Worm (Caenorhabditis elegans) whole organism, L1 larva: ENCODE data around the gene arrd-24.

ENCODE experiments used
- C16A3.4 ChIP-seq: fragments of 150-350 bp; optimal IDR thresholded peaks from 2 replicates; lab custom pipeline; 2014; ENCODE audit warnings: missing biosample characterization, missing genetic modification characterization
- aly-2 ChIP-seq: fragments of 150-350 bp; optimal IDR thresholded peaks from 2 replicates; lab custom pipeline; 2014; ENCODE audit warnings: missing biosample characterization, missing genetic modification characterization
- ama-1 ChIP-seq: fragments of 150-350 bp; optimal IDR thresholded peaks from 2 replicates; lab custom pipeline; 2014
- ceh-63 ChIP-seq: fragments of 200-800 bp; sonication (Bioruptor generic); optimal IDR thresholded peaks from 2 replicates; lab custom pipeline; 2018; ENCODE audit warnings: mild to moderate bottlenecking, missing genetic modification characterization, missing compliant biosample characterization
- ceh-8 ChIP-seq: fragments of 200-800 bp; sonication (Bioruptor generic); optimal IDR thresholded peaks from 2 replicates; lab custom pipeline; 2018; ENCODE audit warnings: mild to moderate bottlenecking, missing genetic modification characterization, moderate library complexity, missing compliant biosample characterization
- ceh-82 ChIP-seq, 3 experiments: fragments of 150-350 bp in 1 of 3; sonication (generic microtip) in 2 of 3; optimal IDR thresholded peaks; 2 replicates each; lab custom pipeline; 2014 to 2017; ENCODE audit warnings: missing biosample characterization in 3 of 3, missing genetic modification characterization in 3 of 3
- ceh-88 ChIP-seq: fragments of 200-800 bp; sonication (Bioruptor generic); IDR thresholded peaks from 2 replicates; pipeline ENCODE4 v1.3.6; 2022; ENCODE audit warnings: missing genetic modification characterization, missing compliant biosample characterization
- ces-1 ChIP-seq: fragments of 150-350 bp; optimal IDR thresholded peaks from 2 replicates; lab custom pipeline; 2014; ENCODE audit warnings: missing biosample characterization, missing genetic modification reagents, missing genetic modification characterization
- dsc-1 ChIP-seq: sonication (generic microtip); optimal IDR thresholded peaks from 2 replicates; lab custom pipeline; 2016; ENCODE audit warnings: mild to moderate bottlenecking, missing genetic modification characterization, missing compliant biosample characterization
- efl-1 ChIP-seq, 4 experiments: fragments of 150-350 bp; optimal IDR thresholded peaks in 3 of 4; peaks in 1 of 4; 1 replicate in 1 of 4; 2 replicates in 3 of 4; lab custom pipeline; 2014; ENCODE audit warnings: missing biosample characterization in 2 of 4, missing genetic modification characterization in 2 of 4, missing genetic modification reagents in 2 of 4
- efl-3 ChIP-seq: fragments of 200-800 bp; sonication (Bioruptor generic); optimal IDR thresholded peaks from 2 replicates; lab custom pipeline; 2018; ENCODE audit warnings: mild to moderate bottlenecking, missing genetic modification characterization, missing compliant biosample characterization
- elt-2 ChIP-seq: sonication (generic microtip); optimal IDR thresholded peaks from 2 replicates; lab custom pipeline; 2016; ENCODE audit warnings: missing genetic modification characterization, mild to moderate bottlenecking, inconsistent platforms, missing compliant biosample characterization, missing genetic modification reagents
- elt-3 ChIP-seq, 6 experiments: fragments of 150-350 bp in 1 of 6; sonication (generic microtip); optimal IDR thresholded peaks; 2 replicates each; lab custom pipeline; 2017 to 2018; ENCODE audit warnings: missing biosample characterization in 6 of 6, missing genetic modification characterization in 6 of 6, inconsistent platforms in 1 of 6
- ets-5 ChIP-seq: fragments of 200-800 bp; sonication (Bioruptor generic); IDR thresholded peaks from 2 replicates; pipeline ENCODE4 v1.3.6; 2022; ENCODE audit warnings: missing genetic modification characterization, missing compliant biosample characterization
- fkh-10 ChIP-seq: sonication (generic microtip); optimal IDR thresholded peaks from 2 replicates; lab custom pipeline; 2017; ENCODE audit warnings: missing biosample characterization, missing genetic modification reagents, missing genetic modification characterization
- hlh-4 ChIP-seq: sonication (generic microtip); optimal IDR thresholded peaks from 2 replicates; lab custom pipeline; 2016; ENCODE audit warnings: mild to moderate bottlenecking, missing genetic modification characterization, missing compliant biosample characterization
- isw-1 ChIP-seq: fragments of 200-800 bp; sonication (Bioruptor generic); IDR thresholded peaks from 2 replicates; pipeline ENCODE4 v1.3.6; 2022; ENCODE audit warnings: missing genetic modification characterization, missing compliant biosample characterization
- jun-1 ChIP-seq: fragments of 150-350 bp; optimal IDR thresholded peaks from 2 replicates; lab custom pipeline; 2014; ENCODE audit warnings: missing biosample characterization, missing genetic modification reagents, missing genetic modification characterization
- lin-14 ChIP-seq: fragments of 200-800 bp; sonication (Bioruptor generic); optimal IDR thresholded peaks from 2 replicates; lab custom pipeline; 2018; ENCODE audit warnings: mild to moderate bottlenecking, missing genetic modification characterization, moderate library complexity, missing compliant biosample characterization
- lin-35 ChIP-seq, 2 experiments: fragments of 150-350 bp; optimal IDR thresholded peaks; 2 replicates each; lab custom pipeline; 2014; ENCODE audit warnings: missing biosample characterization in 2 of 2, missing genetic modification characterization in 2 of 2, missing genetic modification reagents in 2 of 2
- lir-3 ChIP-seq: sonication (generic microtip); optimal IDR thresholded peaks from 2 replicates; lab custom pipeline; 2016; ENCODE audit warnings: mild to moderate bottlenecking, missing genetic modification characterization, moderate library complexity, missing compliant biosample characterization; ENCODE audit not compliant: poor library complexity
- mab-9 ChIP-seq: fragments of 200-800 bp; sonication (Bioruptor generic); IDR thresholded peaks from 2 replicates; pipeline ENCODE4 v1.3.6; 2022; ENCODE audit warnings: missing genetic modification reagents, missing genetic modification characterization, missing compliant biosample characterization
- mep-1 ChIP-seq: fragments of 150-350 bp; optimal IDR thresholded peaks from 2 replicates; lab custom pipeline; 2014; ENCODE audit warnings: missing biosample characterization, missing genetic modification characterization
- nhr-12 ChIP-seq: sonication (generic microtip); optimal IDR thresholded peaks from 2 replicates; lab custom pipeline; 2017; ENCODE audit warnings: missing biosample characterization, missing genetic modification characterization
- nhr-20 ChIP-seq: sonication (generic microtip); optimal IDR thresholded peaks from 2 replicates; lab custom pipeline; 2016; ENCODE audit warnings: mild to moderate bottlenecking, missing genetic modification characterization, missing compliant biosample characterization
- nhr-28 ChIP-seq: fragments of 150-350 bp; optimal IDR thresholded peaks from 2 replicates; lab custom pipeline; 2014; ENCODE audit warnings: missing biosample characterization, missing genetic modification characterization
- nhr-47 ChIP-seq: sonication (generic microtip); optimal IDR thresholded peaks from 2 replicates; lab custom pipeline; 2016; ENCODE audit warnings: mild to moderate bottlenecking, missing genetic modification characterization, moderate library complexity, missing compliant biosample characterization
- nhr-71 ChIP-seq: sonication (generic microtip); optimal IDR thresholded peaks from 2 replicates; lab custom pipeline; 2016; ENCODE audit warnings: mild to moderate bottlenecking, missing genetic modification characterization, moderate library complexity, missing compliant biosample characterization
- nhr-84 ChIP-seq: sonication (generic microtip); optimal IDR thresholded peaks from 2 replicates; lab custom pipeline; 2017; ENCODE audit warnings: missing biosample characterization, missing genetic modification characterization
- pag-3 ChIP-seq: sonication (generic microtip); optimal IDR thresholded peaks from 2 replicates; lab custom pipeline; 2017; ENCODE audit warnings: missing genetic modification characterization, mild to moderate bottlenecking, missing compliant biosample characterization, antibody characterized with exemption, borderline replicate concordance; ENCODE audit not compliant: insufficient read depth
- snpc-4 ChIP-seq: fragments of 150-350 bp; optimal IDR thresholded peaks from 2 replicates; lab custom pipeline; 2014; ENCODE audit warnings: missing biosample characterization, missing genetic modification characterization
- snu-23 ChIP-seq: sonication (generic microtip); optimal IDR thresholded peaks from 2 replicates; lab custom pipeline; 2016; ENCODE audit warnings: missing genetic modification characterization, missing compliant biosample characterization
- sptf-1 ChIP-seq: fragments of 150-350 bp; optimal IDR thresholded peaks from 2 replicates; lab custom pipeline; 2014; ENCODE audit warnings: missing biosample characterization, missing genetic modification characterization
- sup-37 ChIP-seq: fragments of 200-800 bp; sonication (Bioruptor generic); optimal IDR thresholded peaks from 2 replicates; lab custom pipeline; 2018; ENCODE audit warnings: mild to moderate bottlenecking, missing genetic modification characterization, missing compliant biosample characterization
- swsn-7 ChIP-seq: sonication (generic microtip); optimal IDR thresholded peaks from 2 replicates; lab custom pipeline; 2016; ENCODE audit warnings: missing genetic modification characterization, missing compliant biosample characterization
- tbx-2 ChIP-seq: sonication (generic microtip); optimal IDR thresholded peaks from 2 replicates; lab custom pipeline; 2016; ENCODE audit warnings: missing genetic modification characterization, missing compliant biosample characterization
- unc-130 ChIP-seq: fragments of 150-350 bp; optimal IDR thresholded peaks from 2 replicates; lab custom pipeline; 2017; ENCODE audit warnings: missing biosample characterization, missing genetic modification characterization, inconsistent platforms
- unc-30 ChIP-seq: sonication (generic microtip); optimal IDR thresholded peaks from 2 replicates; lab custom pipeline; 2017; ENCODE audit warnings: missing biosample characterization, missing genetic modification characterization
- unc-98 ChIP-seq: fragments of 200-800 bp; sonication (Bioruptor generic); IDR thresholded peaks from 2 replicates; pipeline ENCODE4 v1.3.6; 2022; ENCODE audit warnings: missing genetic modification characterization, missing compliant biosample characterization
- ztf-11 ChIP-seq, 2 experiments: sonication (generic microtip); optimal IDR thresholded peaks; 2 replicates each; lab custom pipeline; 2016 to 2017; ENCODE audit warnings: missing genetic modification characterization in 2 of 2, missing biosample characterization in 1 of 2, missing compliant biosample characterization in 1 of 2
- ztf-4 ChIP-seq: fragments of 150-350 bp; optimal IDR thresholded peaks from 2 replicates; lab custom pipeline; 2014; ENCODE audit warnings: missing biosample characterization, missing genetic modification characterization

arrd-24 gene

DNA sequence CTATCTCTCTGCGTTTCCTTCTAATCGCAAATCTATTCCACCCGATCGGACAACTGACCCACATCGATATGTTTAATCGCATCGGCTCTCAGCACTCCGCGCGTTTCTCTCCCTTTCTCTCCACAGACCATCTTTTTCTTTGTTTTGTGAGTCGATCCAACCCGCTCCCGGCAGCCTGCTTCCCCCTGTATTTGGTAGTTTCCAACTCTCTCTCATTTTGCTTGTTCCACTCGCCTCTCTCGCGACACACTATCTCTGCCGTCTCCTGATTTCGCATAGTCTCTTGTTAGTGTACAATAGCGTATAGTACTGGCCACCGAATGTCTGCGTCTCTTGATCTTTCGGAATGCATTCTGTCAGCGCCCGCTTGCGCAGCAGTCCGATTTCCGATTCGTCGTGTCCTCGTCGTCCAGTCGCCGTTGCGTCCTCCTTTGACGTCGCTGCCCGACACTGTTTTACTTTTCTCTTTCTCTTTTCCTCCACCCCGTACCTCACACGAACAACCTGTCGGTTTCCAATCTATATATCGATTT, 29.6 kb downstream of the arrd-24 start (continued):
- TF ChIP-seq ceh-8 (GFP tag; lab: Kevin White, UChicago) (no peak), swsn-7 (tag; lab: Kevin White, UChicago) (peak; percentile 57), hlh-4 (tag; lab: Kevin White, UChicago) (no peak), nhr-47 (peak; percentile 58), ces-1 (GFP tag; lab: Kevin White, UChicago) (no peak), C16A3.4 (tag; lab: Kevin White, UChicago) (peak; percentile 22), nhr-20 (tag; lab: Kevin White, UChicago) (peak; percentile 78)

DNA sequence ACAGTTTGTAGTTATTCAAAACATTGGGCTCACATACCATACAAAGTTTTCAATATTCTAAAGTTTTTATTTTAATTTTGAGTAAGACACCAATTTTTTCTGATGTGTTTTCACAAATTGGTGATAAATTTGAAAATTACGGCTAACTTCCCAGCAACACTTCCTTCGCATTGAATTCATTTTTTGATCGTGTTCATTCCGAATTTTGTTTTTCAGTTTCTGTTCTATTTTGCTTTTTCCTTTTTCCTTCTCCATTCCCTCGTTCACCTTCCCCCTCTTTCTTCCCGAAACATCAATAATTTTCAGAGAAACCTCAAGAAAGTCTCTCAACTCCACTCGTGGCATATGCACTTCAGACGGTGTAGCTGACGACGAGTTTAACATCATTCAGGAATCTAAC, 31.5 kb downstream of the arrd-24 start, which contains the start of gene alg-1:
Gene alg-1, plus strand, starts transcription at position 301 of the 400 bp plus-strand sequence.
- TF ChIP-seq unc-98 (GFP tag; lab: Robert Waterston, UW) (no peak), aly-2 (tag; lab: Kevin White, UChicago) (no peak), ama-1 (lab: Kevin White, UChicago) (no peak), dsc-1 (tag; lab: Kevin White, UChicago) (no peak), efl-3 (GFP tag; lab: Kevin White, UChicago) (no peak), pag-3 (tag; lab: Kevin White, UChicago) (no peak), hlh-4 (tag; lab: Kevin White, UChicago) (no peak), nhr-84 (no peak), elt-3 (tag; optimal IDR thresholded peaks at IDR 0.05; lab: Kevin White, UChicago) (no peak), nhr-71 (tag; lab: Kevin White, UChicago) (no peak)

DNA sequence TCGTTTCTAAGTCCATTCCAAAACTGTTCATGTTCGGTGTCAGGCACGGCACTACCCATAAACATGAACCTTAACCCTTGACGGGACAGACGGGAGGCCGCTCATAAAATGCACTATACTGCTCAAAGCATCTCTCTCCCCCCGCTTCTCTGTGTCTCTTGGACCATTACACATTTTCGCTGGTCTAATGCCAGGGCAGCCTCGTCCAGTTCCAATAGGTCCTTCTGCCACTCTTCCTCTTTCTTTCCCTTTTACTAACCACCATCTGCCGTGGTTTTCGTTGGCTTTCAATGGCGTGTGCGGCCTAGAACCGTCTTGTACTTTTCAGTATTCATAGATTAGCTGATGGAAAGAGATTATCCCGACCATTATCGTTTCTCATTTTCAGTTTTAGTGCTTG, 32.1 kb downstream of the arrd-24 start:
- peak in 1 of 3 experiments; percentile 1 for TF ChIP-seq ceh-82 (tag; optimal IDR thresholded peaks at IDR 0.05; lab: Kevin White, UChicago)
- TF ChIP-seq ztf-4 (tag; lab: Kevin White, UChicago), result no peak
- TF ChIP-seq dsc-1 (tag; lab: Kevin White, UChicago), result peak; percentile 22
- TF ChIP-seq ztf-11 (tag; optimal IDR thresholded peaks at IDR 0.05; lab: Kevin White, UChicago), result peak in 1 of 2 experiments; percentile 9
- TF ChIP-seq nhr-12 (tag; lab: Kevin White, UChicago), result no peak
- no peak for TF ChIP-seq efl-1 (optimal IDR thresholded peaks at IDR 0.05; lab: Kevin White, UChicago)
- peak in 1 of 2 experiments; percentile 36 for TF ChIP-seq efl-1 (GFP tag; optimal IDR thresholded peaks at IDR 0.05 in 1 of 2; lab: Kevin White, UChicago)
- no peak for TF ChIP-seq ces-1 (GFP tag; lab: Kevin White, UChicago)
- TF ChIP-seq snpc-4 (tag; lab: Kevin White, UChicago), result no peak
- TF ChIP-seq lin-14 (GFP tag; lab: Kevin White, UChicago), result peak; percentile 20

DNA sequence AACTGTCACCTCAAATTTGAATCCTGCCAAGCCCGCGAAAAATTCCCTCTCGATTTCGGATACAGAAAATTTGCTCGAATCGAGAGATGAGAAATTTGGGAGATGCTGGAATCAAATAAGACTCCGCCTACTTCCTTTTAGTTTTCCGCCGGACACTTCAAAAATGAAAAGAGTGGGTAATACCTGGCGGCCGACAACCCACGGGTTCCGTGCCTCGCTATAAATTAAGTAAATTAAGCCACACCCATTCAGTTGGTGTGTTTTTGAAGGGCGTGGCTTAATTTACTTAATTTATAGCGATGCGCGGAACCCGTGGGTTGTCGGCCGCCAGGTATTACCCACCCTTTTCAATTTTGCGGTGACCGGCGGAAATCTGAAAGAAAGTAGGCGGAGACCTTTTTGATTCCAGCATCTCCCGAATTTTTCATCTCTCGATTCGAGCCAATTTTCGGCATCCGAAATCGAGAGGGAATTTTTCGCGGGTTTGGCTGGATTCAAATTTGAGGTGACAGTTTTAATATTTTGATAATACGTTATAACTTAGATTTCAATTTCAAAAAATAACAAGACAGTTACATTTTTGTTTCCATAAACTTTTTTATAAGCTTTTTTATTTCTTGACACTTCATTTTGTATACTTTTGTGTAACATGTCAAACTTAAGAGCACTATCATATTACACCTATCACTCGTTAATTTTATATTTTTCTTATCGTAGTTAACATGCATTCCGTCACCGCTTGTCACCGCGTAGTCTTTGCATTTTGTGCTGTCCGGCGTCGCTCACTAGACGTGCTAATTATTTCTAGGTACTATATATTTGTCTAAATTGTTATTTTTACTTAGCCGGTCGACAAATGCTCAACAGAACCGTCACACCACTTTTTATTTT, 33.4 kb downstream of the arrd-24 start:
- TF ChIP-seq elt-2 (tag; lab: Kevin White, UChicago), result peak; percentile 25
- TF ChIP-seq mep-1 (tag; lab: Kevin White, UChicago), result no peak

DNA sequence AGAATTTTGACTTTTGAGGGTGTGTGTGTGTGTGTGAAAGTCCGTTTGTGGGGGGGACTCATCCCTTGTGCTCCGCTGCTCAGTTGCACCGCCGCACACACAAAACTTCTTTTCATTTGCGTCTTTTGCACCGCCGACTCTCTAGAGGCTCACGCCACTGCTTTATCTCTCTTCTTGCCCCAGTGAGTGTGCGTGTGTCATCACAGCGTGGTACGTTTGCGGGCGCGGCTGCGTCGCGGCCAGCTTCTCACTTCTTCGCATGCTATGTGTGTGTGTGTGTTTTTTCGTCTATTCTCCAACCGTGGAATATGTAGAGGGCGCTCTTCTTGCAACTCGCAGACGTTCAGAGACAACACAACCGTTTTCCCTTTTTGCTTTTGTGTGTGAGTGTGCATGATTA, 34.8 kb downstream of the arrd-24 start:
- TF ChIP-seq isw-1 (GFP tag; lab: Robert Waterston, UW) (0 out of 2 replicates have a peak, but pooled peaks have one; percentile 14), ceh-88 (GFP tag; lab: Robert Waterston, UW) (no peak), mab-9 (GFP tag; lab: Robert Waterston, UW) (peak; percentile 69), nhr-20 (tag; lab: Kevin White, UChicago) (peak; percentile 17), snu-23 (GFP tag; lab: Kevin White, UChicago) (peak; percentile 62), C16A3.4 (tag; lab: Kevin White, UChicago) (peak; percentile 24), tbx-2 (tag; lab: Kevin White, UChicago) (peak; percentile 52), jun-1 (tag; lab: Kevin White, UChicago) (no peak), hlh-4 (tag; lab: Kevin White, UChicago) (no peak), sptf-1 (tag; lab: Kevin White, UChicago) (no peak), ceh-63 (GFP tag; lab: Kevin White, UChicago) (no peak), ets-5 (GFP tag; lab: Robert Waterston, UW) (no peak), unc-130 (no peak), lin-35 (GFP tag; optimal IDR thresholded peaks at IDR 0.05; lab: Kevin White, UChicago) (peak; percentile 23 to 38), sup-37 (GFP tag; lab: Kevin White, UChicago) (no peak), nhr-28 (no peak), unc-30 (tag; lab: Kevin White, UChicago) (no peak), fkh-10 (GFP tag; lab: Kevin White, UChicago) (peak; percentile 83), lir-3 (no peak)
